Worm (Caenorhabditis elegans) whole organism, early embryonic: ENCODE measurements around the gene slcr-46.1.

Experiments
- ama-1 ChIP-seq: fragments of 150-350 bp; optimal IDR thresholded peaks from 2 replicates; lab custom pipeline; 2014
- ets-7 ChIP-seq: sonication (generic microtip); optimal IDR thresholded peaks from 2 replicates; lab custom pipeline; 2016; ENCODE audit warnings: missing genotype, missing genetic modification characterization, missing compliant biosample characterization
- flt-1 ChIP-seq: fragments of 200-800 bp; sonication (Bioruptor generic); IDR thresholded peaks from 2 replicates; pipeline ENCODE4 v1.3.6; 2022; ENCODE audit warnings: missing genetic modification characterization, missing compliant biosample characterization
- hmg-4 ChIP-seq: fragments of 200-800 bp; sonication (Bioruptor generic); optimal IDR thresholded peaks from 2 replicates; lab custom pipeline; 2018; ENCODE audit warnings: mild to moderate bottlenecking, missing genetic modification characterization, missing compliant biosample characterization
- hnd-1 ChIP-seq: sonication (generic microtip); optimal IDR thresholded peaks from 2 replicates; lab custom pipeline; 2016; ENCODE audit warnings: missing genetic modification characterization, missing compliant biosample characterization
- pes-1 ChIP-seq: fragments of 200-800 bp; sonication (Bioruptor generic); IDR thresholded peaks from 2 replicates; pipeline ENCODE4 v1.3.6; 2022; ENCODE audit warnings: missing genetic modification reagents, missing genetic modification characterization, missing compliant biosample characterization
- sea-1 ChIP-seq: fragments of 200-800 bp; sonication (Bioruptor generic); conservative IDR thresholded peaks from 2 replicates; pipeline ENCODE4 v1.3.6; 2022; ENCODE audit warnings: missing genetic modification characterization, missing compliant biosample characterization
- tbx-11 ChIP-seq: fragments of 200-800 bp; sonication (Bioruptor generic); IDR thresholded peaks from 2 replicates; pipeline ENCODE4 v1.3.6; 2022; ENCODE audit warnings: missing genetic modification characterization, missing compliant biosample characterization
- tbx-37 ChIP-seq: fragments of 200-800 bp; sonication (Bioruptor generic); conservative IDR thresholded peaks from 2 replicates; pipeline ENCODE4 v1.3.6; 2022; ENCODE audit warnings: missing genetic modification reagents, missing genetic modification characterization, missing compliant biosample characterization

DNA sequence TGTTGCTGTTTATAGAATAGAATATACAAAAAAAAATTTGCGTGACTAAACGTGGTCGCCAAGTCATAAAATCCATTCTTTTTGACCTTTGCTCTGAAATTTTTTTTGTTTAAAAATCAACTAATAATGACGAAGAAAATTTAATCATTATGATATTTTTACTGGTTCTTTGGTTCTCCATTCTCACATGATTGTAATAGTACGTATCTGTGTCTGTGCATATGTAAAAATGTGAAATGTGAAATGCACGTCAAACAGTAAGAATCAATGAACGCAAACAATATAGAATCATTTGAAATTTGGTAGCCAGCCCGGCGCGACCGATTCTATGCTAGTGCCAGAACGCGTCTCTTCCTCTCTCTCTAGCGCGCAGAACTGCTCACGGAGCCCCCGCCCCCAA is 4.7 kb downstream of the slcr-46.1 start, which contains the start of gene hosl-1:
- no peak for TF ChIP-seq ama-1 (lab: Kevin White, UChicago)
- TF ChIP-seq pes-1, result no peak
- TF ChIP-seq ets-7, result no peak
- no peak for TF ChIP-seq sea-1 (GFP tag; lab: Robert Waterston, UW)
- no peak for TF ChIP-seq hnd-1
- TF ChIP-seq tbx-11 (GFP tag; lab: Robert Waterston, UW), result no peak
- no peak for TF ChIP-seq tbx-37 (GFP tag; lab: Robert Waterston, UW)
- no peak for TF ChIP-seq flt-1
- TF ChIP-seq hmg-4, result no peak
